Comparison of ENCODE assay signal across 3 worm cellular contexts in genomic region chrIII:2651519-2651918, ce11.
TF ChIP-seq lines count a peak whose summit lies in the region.

No protein-coding gene starts in this region.

TF ChIP-seq in whole organism, L1 larva, 84 proteins besides CTCF, POLR2A, EP300 and RAD21:
- TF ChIP-seq nhr-71 (tag; optimal IDR thresholded peaks at IDR 0.05; lab: Kevin White, UChicago) (peak; percentile 7), grh-1 (GFP tag; IDR thresholded peaks at IDR 0.05; lab: Robert Waterston, UW) (0 out of 2 replicates have a peak, but pooled peaks have one; percentile 20), fkh-8 (tag; optimal IDR thresholded peaks at IDR 0.05; lab: Kevin White, UChicago) (no peak), egl-13 (tag; optimal IDR thresholded peaks at IDR 0.05; lab: Kevin White, UChicago) (no peak), snu-23 (GFP tag; optimal IDR thresholded peaks at IDR 0.05; lab: Kevin White, UChicago) (peak; percentile 19), nhr-90 (tag; optimal IDR thresholded peaks at IDR 0.05; lab: Kevin White, UChicago; ENCODE audit: poor library complexity) (peak; percentile 31), elt-2 (tag; optimal IDR thresholded peaks at IDR 0.05; lab: Kevin White, UChicago) (no peak), fkh-10 (GFP tag; optimal IDR thresholded peaks at IDR 0.05; lab: Kevin White, UChicago) (no peak), nhr-237 (tag; optimal IDR thresholded peaks at IDR 0.05; lab: Kevin White, UChicago) (no peak), nhr-85 (tag; lab: Kevin White, UChicago) (peak; percentile 89), lsy-2 (tag; optimal IDR thresholded peaks at IDR 0.05; lab: Kevin White, UChicago) (no peak), lin-14 (GFP tag; optimal IDR thresholded peaks at IDR 0.05; lab: Kevin White, UChicago) (peak; percentile 71), hlh-17 (GFP tag; optimal IDR thresholded peaks at IDR 0.05; lab: Kevin White, UChicago; ENCODE audit: borderline replicate concordance) (no peak), mep-1 (tag; optimal IDR thresholded peaks at IDR 0.05; lab: Kevin White, UChicago) (peak; percentile 18), efl-3 (GFP tag; optimal IDR thresholded peaks at IDR 0.05; lab: Kevin White, UChicago) (no peak), blmp-1 (tag; optimal IDR thresholded peaks at IDR 0.05; lab: Kevin White, UChicago) (peak; percentile 47)

TF ChIP-seq in whole organism, L2 larva, 48 proteins besides CTCF, POLR2A, EP300 and RAD21:
- TF ChIP-seq fos-1 (tag; optimal IDR thresholded peaks at IDR 0.05; lab: Kevin White, UChicago), result peak; percentile 29
- TF ChIP-seq sma-3 (GFP tag; optimal IDR thresholded peaks at IDR 0.05; lab: Kevin White, UChicago), result peak; percentile 20
- TF ChIP-seq nhr-12 (tag; optimal IDR thresholded peaks at IDR 0.05; lab: Kevin White, UChicago), result no peak

TF ChIP-seq in whole organism, L3 larva, 47 proteins besides CTCF, POLR2A, EP300 and RAD21:
- TF ChIP-seq jun-1 (tag; optimal IDR thresholded peaks at IDR 0.05; lab: Kevin White, UChicago), result no peak
- TF ChIP-seq pha-4 (tag; optimal IDR thresholded peaks at IDR 0.05; lab: Kevin White, UChicago), result no peak
- TF ChIP-seq ceh-9 (tag; optimal IDR thresholded peaks at IDR 0.05; lab: Kevin White, UChicago), result no peak
- no peak for TF ChIP-seq aly-2 (tag; optimal IDR thresholded peaks at IDR 0.05; lab: Kevin White, UChicago)
- TF ChIP-seq nhr-23 (tag; optimal IDR thresholded peaks at IDR 0.05; lab: Kevin White, UChicago), result no peak
- no peak for TF ChIP-seq tbx-2 (tag; optimal IDR thresholded peaks at IDR 0.05; lab: Kevin White, UChicago)
- no peak for TF ChIP-seq elt-2 (tag; optimal IDR thresholded peaks at IDR 0.05; lab: Kevin White, UChicago)
- peak; percentile 51 for TF ChIP-seq nhr-25 (tag; optimal IDR thresholded peaks at IDR 0.05; lab: Kevin White, UChicago)

Comparison
In these comparisons a context has a peak if more than half of its experiments do, and no peak if none do; other contexts are left out.
1. Of the 22 proteins assayed by ChIP-seq in both whole organism, L1 larva and whole organism, L2 larva: peak only in whole organism, L1 larva: blmp-1; only in whole organism, L2 larva: fos-1; in both: none; in neither: 20.